Worm (Caenorhabditis elegans): ENCODE results near the gene fbxa-115.

DNA sequence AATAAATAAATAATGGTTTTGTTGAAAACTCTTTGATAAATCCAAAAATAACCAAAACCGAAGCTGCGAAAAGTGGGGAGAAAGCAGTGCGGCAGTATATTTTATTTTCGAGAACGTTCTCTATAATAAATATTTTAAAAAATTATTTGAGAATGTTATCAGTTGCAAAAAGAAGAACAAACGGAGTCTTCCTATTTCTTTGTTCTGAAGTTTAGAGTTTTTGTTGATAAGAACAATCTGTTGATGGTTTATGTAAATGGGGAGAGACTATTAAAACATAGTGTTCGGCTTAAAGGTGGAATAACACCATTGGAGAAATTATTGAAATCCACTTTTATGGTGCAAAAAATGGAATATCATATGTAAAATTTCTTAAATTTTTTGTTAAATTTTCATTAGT is 21.1 kb upstream of the fbxa-115 start:
- TF ChIP-seq unc-39 (tag; optimal IDR thresholded peaks at IDR 0.05): no peak
- no peak for TF ChIP-seq ztf-11 (tag; optimal IDR thresholded peaks at IDR 0.05)
- TF ChIP-seq elt-1 (tag; optimal IDR thresholded peaks at IDR 0.05; ENCODE audit: borderline replicate concordance, insufficient read depth): no peak
- no peak for TF ChIP-seq pha-4 (tag; optimal IDR thresholded peaks at IDR 0.05)
- no peak for TF ChIP-seq snpc-4 (tag; optimal IDR thresholded peaks at IDR 0.05)
- TF ChIP-seq unc-62 (GFP tag; optimal IDR thresholded peaks at IDR 0.05): no peak
- TF ChIP-seq nhr-237 (tag; optimal IDR thresholded peaks at IDR 0.05): no peak

Data from whole organism, mixed stage, embryonic.